Fruit fly (Drosophila melanogaster): Measurements from ENCODE around the gene gny.
A peak's percentile ranks its signal among the peaks of the same experiment; 100 is the strongest.

Gene gny

DNA sequence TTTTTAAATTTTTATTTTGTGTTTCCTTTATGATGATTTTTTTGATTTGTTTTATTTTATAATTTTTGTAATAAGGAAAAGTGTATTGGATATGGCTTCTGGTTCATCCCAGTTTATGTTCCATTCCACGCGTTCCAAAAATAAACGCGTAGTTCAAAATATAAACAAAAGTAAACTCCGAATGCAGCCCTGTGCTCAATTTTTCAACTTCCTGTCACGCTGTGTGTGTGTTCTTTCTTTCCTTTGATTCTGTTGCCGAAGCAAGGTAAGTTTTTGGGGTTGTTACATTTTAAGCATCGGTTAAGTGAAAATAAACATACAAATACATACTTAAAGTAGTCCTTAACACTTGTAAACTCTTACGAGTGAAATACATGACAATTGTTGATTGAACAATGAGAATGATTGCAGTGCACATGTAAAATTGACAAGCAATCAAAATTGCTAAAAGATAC lies 28.2 kb downstream of the gny start, which contains the start of the genes Ip259 and RpS27A (continued):
- TF ChIP-seq pum (GFP tag; optimal IDR thresholded peaks at IDR 0.05) (peak; percentile 30), CG7928 (GFP tag; optimal IDR thresholded peaks at IDR 0.05) (peak; percentile 69), nerfin-2 (GFP tag; IDR thresholded peaks at IDR 0.05; ENCODE audit: partially characterized antibody) (no peak), CG6813 (GFP tag; optimal IDR thresholded peaks at IDR 0.05) (peak; percentile 83), HLH54F (GFP tag; optimal IDR thresholded peaks at IDR 0.05) (peak; percentile 58), CG1602 (GFP tag; optimal IDR thresholded peaks at IDR 0.05) (peak; percentile 24), peb (GFP tag; IDR thresholded peaks at IDR 0.05) (no peak; the same call in 1 of the 2 replicates), Aef1 (GFP tag; IDR thresholded peaks at IDR 0.05) (peak; percentile 54; the same call in 2 of the 3 replicates), CG12391 (tag; optimal IDR thresholded peaks at IDR 0.05) (peak; percentile 68), Chrac-16 (GFP tag; optimal IDR thresholded peaks at IDR 0.05) (peak; percentile 52), CG11696 (GFP tag; IDR thresholded peaks at IDR 0.05) (no peak), CG12942 (GFP tag; optimal IDR thresholded peaks at IDR 0.05) (peak; percentile 58), al (GFP tag; IDR thresholded peaks at IDR 0.05) (peak; percentile 56), Meics (GFP tag; optimal IDR thresholded peaks at IDR 0.05) (peak; percentile 91), pros (GFP tag; optimal IDR thresholded peaks at IDR 0.05) (no peak), onecut (GFP tag; IDR thresholded peaks at IDR 0.05) (peak; percentile 75), CG17829 (tag; optimal IDR thresholded peaks at IDR 0.05) (peak; percentile 46), jumu (GFP tag; optimal IDR thresholded peaks at IDR 0.05) (no peak), B-H1 (GFP tag; IDR thresholded peaks at IDR 0.05) (peak; percentile 47; the same call in 2 of the 3 replicates), fd64A (GFP tag; optimal IDR thresholded peaks at IDR 0.05) (peak; percentile 66), ham (GFP tag; IDR thresholded peaks at IDR 0.05) (no peak), CG12104 (GFP tag; optimal IDR thresholded peaks at IDR 0.05) (peak; percentile 85), CG14014 (GFP tag; IDR thresholded peaks at IDR 0.05) (peak; percentile 65; the same call in 1 of the 2 replicates), CG15479 (GFP tag; optimal IDR thresholded peaks at IDR 0.05) (no peak), CG14667 (GFP tag; IDR thresholded peaks at IDR 0.05) (no peak; the same call in 1 of the 2 replicates), CG10209 (GFP tag; optimal IDR thresholded peaks at IDR 0.05) (peak; percentile 80), Spps (tag; optimal IDR thresholded peaks at IDR 0.05) (peak; percentile 21), CG43689 (GFP tag; IDR thresholded peaks at IDR 0.05) (no peak), CG15514 (GFP tag; optimal IDR thresholded peaks at IDR 0.05) (peak; percentile 92), CG12744 (GFP tag; optimal IDR thresholded peaks at IDR 0.05) (peak; percentile 55), CG10274 (GFP tag; optimal IDR thresholded peaks at IDR 0.05) (peak; percentile 27), Sox102F (GFP tag; optimal IDR thresholded peaks at IDR 0.05) (no peak), ara (GFP tag; IDR thresholded peaks at IDR 0.05) (no peak), crp (GFP tag; optimal IDR thresholded peaks at IDR 0.05) (peak in 1 of 2 experiments; percentile 47), kni (GFP tag; optimal IDR thresholded peaks at IDR 0.05) (no peak), D19A (tag; optimal IDR thresholded peaks at IDR 0.05) (peak; percentile 45), ATbp (GFP tag; optimal IDR thresholded peaks at IDR 0.05) (no peak), CG14441 (GFP tag; IDR thresholded peaks at IDR 0.05) (peak; percentile 57; the same call in 1 of the 2 replicates), bbx (GFP tag; IDR thresholded peaks at IDR 0.05; ENCODE audit: partially characterized antibody) (peak; percentile 34; the same call in 1 of the 2 replicates), Blimp-1 (GFP tag; optimal IDR thresholded peaks at IDR 0.05) (no peak), sob (GFP tag; IDR thresholded peaks at IDR 0.05) (peak; percentile 84), nmo (GFP tag; optimal IDR thresholded peaks at IDR 0.05) (peak; percentile 81), klu (GFP tag; IDR thresholded peaks at IDR 0.05) (no peak), CrebB (tag; optimal IDR thresholded peaks at IDR 0.05) (peak; percentile 73), CG4328 (GFP tag; optimal IDR thresholded peaks at IDR 0.05) (peak; percentile 73), CG10431 (GFP tag; optimal IDR thresholded peaks at IDR 0.05) (peak; percentile 63), Scr (GFP tag; IDR thresholded peaks at IDR 0.05; ENCODE audit: partially characterized antibody) (no peak), run (tag; optimal IDR thresholded peaks at IDR 0.05) (no peak), caup (GFP tag; optimal IDR thresholded peaks at IDR 0.05; ENCODE audit: severe bottlenecking) (peak; percentile 93)
